Fruit fly (Drosophila melanogaster) whole organism, embryonic: ENCODE data around the gene Pgcl.

Experiments
- CG10209 ChIP-seq: fragments of 200-800 bp; sonication (Bioruptor generic); optimal IDR thresholded peaks from 3 replicates; lab custom pipeline; 2017; ENCODE audit warnings: missing biosample characterization, mild to moderate bottlenecking, missing genetic modification characterization, missing genetic modification reagents
- CG1647 ChIP-seq: fragments of 200-800 bp; sonication (Bioruptor generic); optimal IDR thresholded peaks from 3 replicates; lab custom pipeline; 2016; ENCODE audit warnings: missing biosample characterization, missing genetic modification characterization
- CG34224 ChIP-seq: fragments of 200-800 bp; sonication (Bioruptor generic); IDR thresholded peaks from 3 replicates; pipeline ENCODE4 v1.3.6; 2022; ENCODE audit warnings: missing biosample characterization, missing genetic modification characterization; ENCODE audit not compliant: partially characterized antibody
- Dref ChIP-seq: fragments of 200-800 bp; sonication (Bioruptor generic); IDR thresholded peaks from 2 replicates; pipeline ENCODE4 v1.3.6; 2022; ENCODE audit warnings: missing biosample characterization, missing genetic modification characterization
- Hr78 ChIP-seq, 2 experiments: fragments of 200-800 bp in 1 of 2; fragments of >200 bp in 1 of 2; sonication (Bioruptor generic) in 1 of 2; optimal IDR thresholded peaks; 2 replicates each; lab custom pipeline; 2017 to 2019; ENCODE audit warnings: missing biosample characterization in 2 of 2, missing genetic modification characterization in 2 of 2, mild to moderate bottlenecking in 1 of 2, moderate library complexity in 1 of 2
- Mad ChIP-seq: fragments of 200-800 bp; sonication (Bioruptor generic); optimal IDR thresholded peaks from 2 replicates; lab custom pipeline; 2016; ENCODE audit warnings: missing biosample characterization, missing genetic modification characterization
- ase ChIP-seq: fragments of 200-800 bp; sonication (Bioruptor generic); IDR thresholded peaks from 3 replicates; pipeline ENCODE4 v1.3.6; 2022; ENCODE audit warnings: missing biosample characterization, missing genetic modification characterization
- gcm ChIP-seq: fragments of 200-800 bp; sonication (Bioruptor generic); optimal IDR thresholded peaks from 2 replicates; lab custom pipeline; 2019; ENCODE audit warnings: missing biosample characterization, mild to moderate bottlenecking, missing genetic modification characterization, moderate library complexity
- h ChIP-seq: fragments of >200 bp; optimal IDR thresholded peaks from 2 replicates; lab custom pipeline; 2017
- mam ChIP-seq: fragments of 200-800 bp; sonication (Bioruptor generic); optimal IDR thresholded peaks from 3 replicates; lab custom pipeline; 2016; ENCODE audit warnings: missing biosample characterization, missing genetic modification characterization
- nerfin-1 ChIP-seq: fragments of 200-800 bp; sonication (Bioruptor generic); optimal IDR thresholded peaks from 3 replicates; lab custom pipeline; 2019; ENCODE audit warnings: missing biosample characterization, mild to moderate bottlenecking, missing genetic modification characterization, moderate library complexity
- usp ChIP-seq: fragments of >200 bp; optimal IDR thresholded peaks from 2 replicates; lab custom pipeline; 2017; ENCODE audit warnings: missing biosample characterization, missing genetic modification characterization

DNA sequence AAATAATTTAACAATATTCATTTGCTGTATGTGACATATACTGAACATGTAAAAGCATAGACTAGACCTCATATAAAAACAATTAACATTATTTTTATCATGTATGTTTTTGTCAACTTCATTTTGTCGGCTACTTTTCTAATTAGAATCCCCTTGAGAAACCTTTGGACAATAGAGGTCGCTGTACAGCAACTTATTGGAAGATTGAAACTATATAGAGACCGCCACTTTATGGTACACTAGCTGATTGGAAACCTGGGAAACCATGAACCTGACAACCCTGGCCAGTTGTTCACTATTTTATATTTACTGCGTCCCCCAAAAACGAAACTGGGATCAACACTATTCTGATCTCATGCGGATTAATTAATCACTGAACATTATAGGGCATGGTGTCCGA is 29.8 kb downstream of the Pgcl start:
- TF ChIP-seq usp (no peak), CG10209 (GFP tag; lab: Kevin White, UChicago) (no peak), gcm (no peak), h (lab: Kevin White, UChicago) (no peak), Mad (no peak), CG1647 (no peak), CG34224 (GFP tag; lab: Robert Waterston, UW) (no peak), Dref (GFP tag; lab: Robert Waterston, UW) (no peak), nerfin-1 (tag; lab: Kevin White, UChicago) (no peak), mam (GFP tag; lab: Kevin White, UChicago) (no peak), ase (GFP tag; lab: Robert Waterston, UW) (no peak), Hr78 (GFP tag; optimal IDR thresholded peaks at IDR 0.05; lab: Kevin White, UChicago) (no peak)
